Worm (Caenorhabditis elegans) whole organism, L1 larva: Measurements from ENCODE around the gene ZK418.13.

ENCODE experiments used
- dpl-1 ChIP-seq, 3 experiments: fragments of 150-350 bp in 2 of 3; sonication (generic microtip) in 1 of 3; optimal IDR thresholded peaks; 2 replicates each; lab custom pipeline; 2014 to 2017; ENCODE audit warnings: missing biosample characterization in 3 of 3, missing genetic modification characterization in 3 of 3, missing genetic modification reagents in 3 of 3
- mdl-1 ChIP-seq, 2 experiments: fragments of 150-350 bp; optimal IDR thresholded peaks; 2 replicates each; lab custom pipeline; 2014 to 2017; ENCODE audit warnings: missing biosample characterization in 2 of 2, missing genetic modification characterization in 2 of 2, inconsistent platforms in 1 of 2

DNA sequence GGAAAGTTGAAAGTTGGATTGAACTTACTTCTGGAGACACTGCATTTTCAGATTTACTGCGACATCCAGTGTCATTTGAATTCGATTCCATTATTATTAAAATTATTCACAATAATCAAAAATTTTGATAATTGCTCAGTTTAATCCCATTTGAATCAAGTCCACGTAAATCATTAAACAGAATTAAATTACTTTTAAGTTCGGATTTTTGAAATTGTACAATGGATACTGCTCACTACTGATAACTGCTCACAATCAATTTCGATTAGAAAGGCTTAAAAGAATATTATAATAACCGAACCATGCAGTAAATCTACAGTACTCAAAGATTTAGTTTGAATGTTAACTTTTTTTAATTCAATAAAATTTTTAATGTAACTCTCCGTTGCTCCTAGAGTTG, 12.1 kb downstream of the ZK418.13 start, which contains the start of gene R01H2.4:
- TF ChIP-seq mdl-1 (tag; optimal IDR thresholded peaks at IDR 0.05; lab: Kevin White, UChicago) (no peak), dpl-1 (GFP tag; optimal IDR thresholded peaks at IDR 0.05; lab: Kevin White, UChicago) (no peak)
